Fruit fly (Drosophila melanogaster) whole organism, adult: ENCODE results near the gene CG7551.

Experiments used
- CG14711 ChIP-seq: fragments of 200-800 bp; sonication (Bioruptor generic); optimal IDR thresholded peaks from 2 replicates; lab custom pipeline; 2018; ENCODE audit warnings: missing biosample characterization, mild to moderate bottlenecking, missing genetic modification characterization, moderate library complexity
- CG7045 ChIP-seq: fragments of 200-800 bp; sonication (Bioruptor generic); optimal IDR thresholded peaks from 2 replicates; lab custom pipeline; 2017; ENCODE audit warnings: missing biosample characterization, mild to moderate bottlenecking, missing genetic modification characterization
- CG7101 ChIP-seq: fragments of 200-800 bp; sonication (Bioruptor generic); optimal IDR thresholded peaks from 2 replicates; lab custom pipeline; 2018; ENCODE audit warnings: missing biosample characterization, mild to moderate bottlenecking, missing genetic modification characterization, moderate library complexity
- Clk ChIP-seq: fragments of 200-800 bp; sonication (Bioruptor generic); optimal IDR thresholded peaks from 2 replicates; lab custom pipeline; 2017; ENCODE audit warnings: missing biosample characterization, missing genetic modification characterization
- Mnt ChIP-seq: fragments of 200-800 bp; sonication (Bioruptor generic); optimal IDR thresholded peaks from 2 replicates; lab custom pipeline; 2016; ENCODE audit warnings: missing biosample characterization, mild to moderate bottlenecking, missing genetic modification characterization
- cic ChIP-seq: fragments of 200-800 bp; sonication (Bioruptor generic); optimal IDR thresholded peaks from 2 replicates; lab custom pipeline; 2017; ENCODE audit warnings: missing biosample characterization, mild to moderate bottlenecking, missing genetic modification characterization, moderate library complexity
- pad ChIP-seq: fragments of 200-800 bp; sonication (Bioruptor generic); optimal IDR thresholded peaks from 3 replicates; lab custom pipeline; 2017; ENCODE audit warnings: missing biosample characterization, missing genetic modification characterization, mild to moderate bottlenecking, moderate library complexity, missing genetic modification reagents
- tj ChIP-seq: fragments of 200-800 bp; sonication (Bioruptor generic); optimal IDR thresholded peaks from 3 replicates; lab custom pipeline; 2017; ENCODE audit warnings: missing biosample characterization, mild to moderate bottlenecking, missing genetic modification characterization, moderate library complexity
- toe ChIP-seq: fragments of 200-800 bp; sonication (Bioruptor generic); optimal IDR thresholded peaks from 2 replicates; lab custom pipeline; 2016; ENCODE audit warnings: missing biosample characterization, missing genetic modification characterization

- no peak for TF ChIP-seq CG14711 (tag; lab: Kevin White, UChicago)
- no peak for TF ChIP-seq CG7101 (tag; lab: Kevin White, UChicago)
- no peak for TF ChIP-seq Mnt
- TF ChIP-seq CG7045 (GFP tag; lab: Kevin White, UChicago), result no peak
- TF ChIP-seq cic (GFP tag; lab: Kevin White, UChicago), result no peak
- TF ChIP-seq toe, result no peak
- no peak for TF ChIP-seq Clk
- TF ChIP-seq pad (GFP tag; lab: Kevin White, UChicago), result no peak
- no peak for TF ChIP-seq tj (GFP tag; lab: Kevin White, UChicago)
These were observed 3.8 kb upstream of the CG7551 start for dm6 chr3L:11454461-11454860.
